Fruit fly (Drosophila melanogaster): ENCODE data around the gene CG33301.

DNA sequence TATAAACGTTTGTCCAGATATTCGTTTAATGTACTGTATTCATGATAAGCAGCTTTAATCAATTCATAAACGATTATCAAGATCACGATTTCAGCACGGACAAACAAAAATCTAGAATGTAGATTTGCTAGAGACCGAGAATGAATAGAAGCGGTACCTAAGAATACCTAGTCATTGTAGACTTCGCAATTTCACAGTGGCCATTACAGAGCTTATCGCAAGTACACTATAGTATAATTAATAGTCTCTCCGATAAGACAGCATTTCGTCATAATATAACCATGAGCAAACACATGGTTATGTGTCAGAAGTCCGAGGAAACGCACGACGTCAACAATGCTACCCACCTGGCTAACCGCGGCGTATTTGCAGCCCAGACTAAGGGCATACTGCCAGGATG, at the start of gene CG33301:
- TF ChIP-seq CG8478 (optimal IDR thresholded peaks at IDR 0.05), result no peak
- no peak for TF ChIP-seq EcR (GFP tag; optimal IDR thresholded peaks at IDR 0.05)
- no peak for TF ChIP-seq pan (optimal IDR thresholded peaks at IDR 0.05)
- no peak for TF ChIP-seq usp (GFP tag; optimal IDR thresholded peaks at IDR 0.05)
- TF ChIP-seq psq (optimal IDR thresholded peaks at IDR 0.05), result no peak
- no peak for TF ChIP-seq Dll (optimal IDR thresholded peaks at IDR 0.05)
